Fruit fly (Drosophila melanogaster): Measurements from ENCODE around the gene CG46468.

Gene CG46468

dm6 chr2L:9505372-9506103 is 59.7 kb downstream of the CG46468 start (continued):
- TF ChIP-seq CG3065 (GFP tag; optimal IDR thresholded peaks at IDR 0.05): no peak
- TF ChIP-seq Stat92E (GFP tag; optimal IDR thresholded peaks at IDR 0.05): no peak
- TF ChIP-seq ci (GFP tag; IDR thresholded peaks at IDR 0.05): peak; percentile 39; the same call in 1 of the 3 replicates
- no peak for TF ChIP-seq CG7745 (tag; optimal IDR thresholded peaks at IDR 0.05)
- no peak for TF ChIP-seq CG4404 (GFP tag; IDR thresholded peaks at IDR 0.05)
- TF ChIP-seq CG15479 (GFP tag; optimal IDR thresholded peaks at IDR 0.05): no peak
- TF ChIP-seq Hand (GFP tag; optimal IDR thresholded peaks at IDR 0.05): no peak
- peak; percentile 10 for TF ChIP-seq CG17829 (tag; optimal IDR thresholded peaks at IDR 0.05)
- TF ChIP-seq run (tag; optimal IDR thresholded peaks at IDR 0.05): no peak
- TF ChIP-seq gce (GFP tag; IDR thresholded peaks at IDR 0.05): no peak
- no peak for TF ChIP-seq p53 (GFP tag; optimal IDR thresholded peaks at IDR 0.05)
- TF ChIP-seq CG3407 (GFP tag; optimal IDR thresholded peaks at IDR 0.05): no peak
- no peak for TF ChIP-seq bcd (GFP tag; optimal IDR thresholded peaks at IDR 0.05)
- TF ChIP-seq HLH54F (GFP tag; optimal IDR thresholded peaks at IDR 0.05): no peak
- peak; percentile 35 for TF ChIP-seq D19A (tag; optimal IDR thresholded peaks at IDR 0.05)
- no peak for TF ChIP-seq ash1 (GFP tag; optimal IDR thresholded peaks at IDR 0.05)
- no peak for TF ChIP-seq Atf3 (GFP tag; optimal IDR thresholded peaks at IDR 0.05)
- TF ChIP-seq CG10147 (GFP tag; optimal IDR thresholded peaks at IDR 0.05): no peak
- peak; percentile 51 for TF ChIP-seq CG10979 (tag; optimal IDR thresholded peaks at IDR 0.05)
- TF ChIP-seq CG17912 (GFP tag; optimal IDR thresholded peaks at IDR 0.05): no peak
- TF ChIP-seq CG32767 (GFP tag; IDR thresholded peaks at IDR 0.05): no peak
- TF ChIP-seq pho (GFP tag; optimal IDR thresholded peaks at IDR 0.05): no peak
- no peak for TF ChIP-seq kah (GFP tag; optimal IDR thresholded peaks at IDR 0.05)
- no peak for TF ChIP-seq sr (GFP tag; IDR thresholded peaks at IDR 0.05)
- TF ChIP-seq Sox102F (GFP tag; optimal IDR thresholded peaks at IDR 0.05): peak; percentile 60
- peak; percentile 22 for TF ChIP-seq CG15601 (tag; optimal IDR thresholded peaks at IDR 0.05)
- no peak for TF ChIP-seq CG7963 (GFP tag; IDR thresholded peaks at IDR 0.05; ENCODE audit: partially characterized antibody)
- peak; percentile 45 for TF ChIP-seq CG8388 (GFP tag; optimal IDR thresholded peaks at IDR 0.05)
- no peak for TF ChIP-seq CG31365 (tag; optimal IDR thresholded peaks at IDR 0.05)
- TF ChIP-seq odd (GFP tag; optimal IDR thresholded peaks at IDR 0.05): no peak
- TF ChIP-seq stwl (tag; optimal IDR thresholded peaks at IDR 0.05): no peak
- no peak for TF ChIP-seq CG10209 (GFP tag; optimal IDR thresholded peaks at IDR 0.05)
- TF ChIP-seq CG30431 (GFP tag; optimal IDR thresholded peaks at IDR 0.05): no peak
- TF ChIP-seq hb (GFP tag; IDR thresholded peaks at IDR 0.05; ENCODE audit: partially characterized antibody): no peak
- TF ChIP-seq tap (tag; optimal IDR thresholded peaks at IDR 0.05): no peak
- TF ChIP-seq Hr51 (GFP tag; optimal IDR thresholded peaks at IDR 0.05): peak in 1 of 2 experiments; percentile 29
- no peak for TF ChIP-seq CG10366 (GFP tag; IDR thresholded peaks at IDR 0.05)
- TF ChIP-seq toy (GFP tag; IDR thresholded peaks at IDR 0.05): no peak
- TF ChIP-seq Antp (GFP tag; optimal IDR thresholded peaks at IDR 0.05): no peak
- peak; percentile 53; the same call in 1 of the 2 replicates for TF ChIP-seq vvl (GFP tag; IDR thresholded peaks at IDR 0.05)
- TF ChIP-seq Xrp1 (GFP tag; IDR thresholded peaks at IDR 0.05): peak; percentile 35; the same call in 1 of the 2 replicates
- TF ChIP-seq tgo (GFP tag; IDR thresholded peaks at IDR 0.05): no peak
- no peak for TF ChIP-seq Sry-δ (GFP tag; optimal IDR thresholded peaks at IDR 0.05)
- TF ChIP-seq nau (GFP tag; optimal IDR thresholded peaks at IDR 0.05): no peak
- TF ChIP-seq CG34224 (GFP tag; IDR thresholded peaks at IDR 0.05; ENCODE audit: partially characterized antibody): no peak
- TF ChIP-seq CG12659 (GFP tag; optimal IDR thresholded peaks at IDR 0.05): no peak
- TF ChIP-seq Bgb (GFP tag; IDR thresholded peaks at IDR 0.05; ENCODE audit: partially characterized antibody): no peak
- TF ChIP-seq CG2199 (GFP tag; IDR thresholded peaks at IDR 0.05): no peak
- TF ChIP-seq zen (tag; optimal IDR thresholded peaks at IDR 0.05): no peak
